Worm (Caenorhabditis elegans) whole organism, early embryonic: ENCODE measurements around the gene T19D12.2.

Experiments
- B0310.2 ChIP-seq: sonication (generic microtip); optimal IDR thresholded peaks from 2 replicates; lab custom pipeline; 2016; ENCODE audit warnings: mild to moderate bottlenecking, missing genetic modification characterization, missing compliant biosample characterization
- F13C5.2 ChIP-seq: sonication (generic microtip); optimal IDR thresholded peaks from 2 replicates; lab custom pipeline; 2017; ENCODE audit warnings: mild to moderate bottlenecking, missing genetic modification characterization, inconsistent platforms, missing compliant biosample characterization
- ama-1 ChIP-seq: fragments of 150-350 bp; optimal IDR thresholded peaks from 2 replicates; lab custom pipeline; 2014
- hmbx-1 ChIP-seq: sonication (generic microtip); optimal IDR thresholded peaks from 2 replicates; lab custom pipeline; 2016; ENCODE audit warnings: mild to moderate bottlenecking, missing genetic modification characterization, missing compliant biosample characterization
- hmg-4 ChIP-seq: fragments of 200-800 bp; sonication (Bioruptor generic); optimal IDR thresholded peaks from 2 replicates; lab custom pipeline; 2018; ENCODE audit warnings: mild to moderate bottlenecking, missing genetic modification characterization, missing compliant biosample characterization
- tbx-37 ChIP-seq: fragments of 200-800 bp; sonication (Bioruptor generic); conservative IDR thresholded peaks from 2 replicates; pipeline ENCODE4 v1.3.6; 2022; ENCODE audit warnings: missing genetic modification reagents, missing genetic modification characterization, missing compliant biosample characterization

DNA sequence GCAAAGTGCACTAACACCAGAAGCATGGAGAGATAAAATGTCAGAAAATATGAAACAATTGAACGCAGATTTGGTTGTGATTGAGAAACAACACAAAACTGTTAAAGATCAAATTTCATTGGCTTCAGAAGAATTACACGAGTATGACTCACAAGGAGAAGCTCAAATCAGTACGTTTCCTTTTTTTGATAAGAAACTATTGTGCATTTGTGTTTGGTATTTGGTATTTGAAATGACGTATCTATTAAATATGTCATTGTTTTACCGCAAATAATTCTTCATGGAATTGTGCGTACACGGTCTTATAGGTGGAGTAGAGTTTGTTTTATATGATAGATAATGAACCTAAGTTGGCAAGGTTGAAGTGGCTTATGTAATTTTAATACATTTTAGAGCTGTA is 20.3 kb downstream of the T19D12.2 start:
- TF ChIP-seq tbx-37 (no peak), ama-1 (lab: Kevin White, UChicago) (no peak), hmg-4 (GFP tag; lab: Kevin White, UChicago) (no peak), F13C5.2 (no peak), hmbx-1 (tag; lab: Kevin White, UChicago) (no peak), B0310.2 (no peak)
